Fruit fly (Drosophila melanogaster) whole organism, embryonic: Measurements from ENCODE around the gene RpL18.
A peak's percentile ranks its signal among the peaks of the same experiment; 100 is the strongest.

Source experiments
- C15 ChIP-seq: fragments of 200-800 bp; sonication (Bioruptor generic); IDR thresholded peaks from 3 replicates; pipeline ENCODE4 v1.3.6; 2022; ENCODE audit warnings: missing biosample characterization, missing genetic modification characterization
- CG10565 ChIP-seq: fragments of 200-800 bp; sonication (Bioruptor generic); optimal IDR thresholded peaks from 3 replicates; lab custom pipeline; 2016; ENCODE audit warnings: missing biosample characterization, mild to moderate bottlenecking, missing genetic modification characterization
- CG10654 ChIP-seq: fragments of 200-800 bp; sonication (Bioruptor generic); optimal IDR thresholded peaks from 2 replicates; lab custom pipeline; 2016; ENCODE audit warnings: missing biosample characterization, missing genetic modification characterization
- CG11085 ChIP-seq: fragments of 200-800 bp; sonication (Bioruptor generic); IDR thresholded peaks from 2 replicates; pipeline ENCODE4 v1.3.6; 2022; ENCODE audit warnings: missing biosample characterization, missing genetic modification characterization
- CG11398 ChIP-seq: fragments of 200-800 bp; sonication (Bioruptor generic); optimal IDR thresholded peaks from 2 replicates; lab custom pipeline; 2016; ENCODE audit warnings: missing biosample characterization, missing genetic modification characterization
- CG11695 ChIP-seq: fragments of 200-800 bp; sonication (Bioruptor generic); IDR thresholded peaks from 3 replicates; pipeline ENCODE4 v1.3.6; 2022; ENCODE audit warnings: missing biosample characterization, missing genetic modification characterization
- CG13624 ChIP-seq: fragments of 200-800 bp; sonication (Bioruptor generic); optimal IDR thresholded peaks from 2 replicates; lab custom pipeline; 2016; ENCODE audit warnings: missing biosample characterization, missing genetic modification characterization
- CG13775 ChIP-seq: fragments of 200-800 bp; sonication (Bioruptor generic); optimal IDR thresholded peaks from 3 replicates; lab custom pipeline; 2017; ENCODE audit warnings: missing biosample characterization, mild to moderate bottlenecking, missing genetic modification characterization
- CG15011 ChIP-seq: fragments of 200-800 bp; sonication (Bioruptor generic); optimal IDR thresholded peaks from 3 replicates; lab custom pipeline; 2018; ENCODE audit warnings: missing biosample characterization, mild to moderate bottlenecking, missing genetic modification characterization
- CG15514 ChIP-seq: fragments of 200-800 bp; sonication (Bioruptor generic); optimal IDR thresholded peaks from 3 replicates; lab custom pipeline; 2017; ENCODE audit warnings: missing biosample characterization, missing genetic modification characterization, mild to moderate bottlenecking, moderate library complexity, missing genetic modification reagents
- CG17568 ChIP-seq: fragments of 200-800 bp; sonication (Bioruptor generic); optimal IDR thresholded peaks from 2 replicates; lab custom pipeline; 2018; ENCODE audit warnings: missing biosample characterization, mild to moderate bottlenecking, missing genetic modification characterization, moderate library complexity
- CG2202 ChIP-seq: fragments of 200-800 bp; sonication (Bioruptor generic); optimal IDR thresholded peaks from 2 replicates; lab custom pipeline; 2018; ENCODE audit warnings: missing biosample characterization, mild to moderate bottlenecking, missing genetic modification characterization
- CG32767 ChIP-seq: fragments of 200-800 bp; sonication (Bioruptor generic); IDR thresholded peaks from 2 replicates; pipeline ENCODE4 v1.3.6; 2022; ENCODE audit warnings: missing biosample characterization, missing genetic modification characterization
- CG32772 ChIP-seq: fragments of 200-800 bp; sonication (Bioruptor generic); IDR thresholded peaks from 2 replicates; pipeline ENCODE4 v1.3.6; 2022; ENCODE audit warnings: missing biosample characterization, missing genetic modification characterization
- CG4328 ChIP-seq: fragments of 200-800 bp; sonication (Bioruptor generic); optimal IDR thresholded peaks from 3 replicates; lab custom pipeline; 2017; ENCODE audit warnings: missing biosample characterization, missing genetic modification reagents, missing genetic modification characterization
- CG4404 ChIP-seq: fragments of 200-800 bp; sonication (Bioruptor generic); IDR thresholded peaks from 2 replicates; pipeline ENCODE4 v1.3.6; 2022; ENCODE audit warnings: missing biosample characterization, missing genetic modification characterization
- CG4424 ChIP-seq: fragments of 200-800 bp; sonication (Bioruptor generic); optimal IDR thresholded peaks from 3 replicates; lab custom pipeline; 2016; ENCODE audit warnings: missing biosample characterization, missing genetic modification characterization
- CG5245 ChIP-seq: fragments of 200-800 bp; sonication (Bioruptor generic); optimal IDR thresholded peaks from 3 replicates; lab custom pipeline; 2016; ENCODE audit warnings: missing biosample characterization, missing genetic modification characterization
- CG6791 ChIP-seq: fragments of 200-800 bp; sonication (Bioruptor generic); IDR thresholded peaks from 3 replicates; pipeline ENCODE4 v1.3.6; 2022; ENCODE audit warnings: missing biosample characterization, missing genetic modification characterization; ENCODE audit not compliant: partially characterized antibody
- CG7372 ChIP-seq: fragments of 200-800 bp; sonication (Bioruptor generic); IDR thresholded peaks from 2 replicates; pipeline ENCODE4 v1.3.6; 2022; ENCODE audit warnings: missing biosample characterization, missing genetic modification characterization
- CG7786 ChIP-seq: fragments of 200-800 bp; sonication (Bioruptor generic); optimal IDR thresholded peaks from 2 replicates; lab custom pipeline; 2016; ENCODE audit warnings: missing biosample characterization, missing genetic modification characterization
- CG8089 ChIP-seq: fragments of 200-800 bp; sonication (Bioruptor generic); optimal IDR thresholded peaks from 3 replicates; lab custom pipeline; 2016; ENCODE audit warnings: missing biosample characterization, missing genetic modification characterization
- CG9876 ChIP-seq: fragments of 200-800 bp; sonication (Bioruptor generic); optimal IDR thresholded peaks from 2 replicates; lab custom pipeline; 2016; ENCODE audit warnings: missing biosample characterization, missing genetic modification characterization
- CkIIα-i1 ChIP-seq: fragments of 200-800 bp; sonication (Bioruptor generic); IDR thresholded peaks from 2 replicates; pipeline ENCODE4 v1.3.6; 2022; ENCODE audit warnings: missing biosample characterization, missing genetic modification characterization
- D19A ChIP-seq: fragments of 200-800 bp; optimal IDR thresholded peaks from 3 replicates; lab custom pipeline; 2019; ENCODE audit warnings: missing biosample characterization, mild to moderate bottlenecking, missing genetic modification characterization, moderate library complexity
- Dbx ChIP-seq: fragments of 200-800 bp; sonication (Bioruptor generic); IDR thresholded peaks from 3 replicates; pipeline ENCODE4 v1.3.6; 2022; ENCODE audit warnings: missing biosample characterization, missing genetic modification characterization
- Doc3 ChIP-seq: fragments of 200-800 bp; sonication (Bioruptor generic); IDR thresholded peaks from 3 replicates; pipeline ENCODE4 v1.3.6; 2022; ENCODE audit warnings: missing biosample characterization, missing genetic modification characterization; ENCODE audit not compliant: partially characterized antibody
- Ets97D ChIP-seq: fragments of 200-800 bp; sonication (Bioruptor generic); optimal IDR thresholded peaks from 3 replicates; lab custom pipeline; 2016; ENCODE audit warnings: missing biosample characterization, missing genetic modification characterization
- Fer2 ChIP-seq: fragments of 200-800 bp; sonication (Bioruptor generic); optimal IDR thresholded peaks from 2 replicates; lab custom pipeline; 2018; ENCODE audit warnings: missing biosample characterization, mild to moderate bottlenecking, missing genetic modification characterization, moderate library complexity
- H2.0 ChIP-seq: fragments of 200-800 bp; sonication (Bioruptor generic); IDR thresholded peaks from 2 replicates; pipeline ENCODE4 v1.3.6; 2022; ENCODE audit warnings: missing biosample characterization, missing genetic modification characterization
- HLH4C ChIP-seq: fragments of 200-800 bp; sonication (Bioruptor generic); IDR thresholded peaks from 3 replicates; pipeline ENCODE4 v1.3.6; 2022; ENCODE audit warnings: missing biosample characterization, missing genetic modification characterization; ENCODE audit not compliant: partially characterized antibody
- MESR4 ChIP-seq: fragments of 200-800 bp; sonication (Bioruptor generic); optimal IDR thresholded peaks from 2 replicates; lab custom pipeline; 2018; ENCODE audit warnings: missing biosample characterization, mild to moderate bottlenecking, missing genetic modification characterization, moderate library complexity
- PHDP ChIP-seq: fragments of 200-800 bp; sonication (Bioruptor generic); optimal IDR thresholded peaks from 3 replicates; lab custom pipeline; 2018; ENCODE audit warnings: missing biosample characterization, mild to moderate bottlenecking, missing genetic modification characterization, moderate library complexity
- ab ChIP-seq: fragments of 200-800 bp; sonication (Bioruptor generic); optimal IDR thresholded peaks from 2 replicates; lab custom pipeline; 2016; ENCODE audit warnings: missing biosample characterization, missing genetic modification characterization
- az2 ChIP-seq: fragments of 200-800 bp; sonication (Bioruptor generic); optimal IDR thresholded peaks from 3 replicates; lab custom pipeline; 2016; ENCODE audit warnings: missing biosample characterization, missing genetic modification characterization
- caup ChIP-seq: fragments of 200-800 bp; sonication (Bioruptor generic); optimal IDR thresholded peaks from 3 replicates; lab custom pipeline; 2017; ENCODE audit warnings: missing biosample characterization, mild to moderate bottlenecking, missing genetic modification characterization, moderate library complexity; ENCODE audit not compliant: severe bottlenecking
- chif ChIP-seq, 2 experiments: fragments of 200-800 bp; sonication (Bioruptor generic); optimal IDR thresholded peaks; 3 replicates each; lab custom pipeline; 2016; ENCODE audit warnings: missing biosample characterization in 2 of 2, missing genetic modification characterization in 2 of 2
- corto ChIP-seq: fragments of 200-800 bp; sonication (Bioruptor generic); optimal IDR thresholded peaks from 2 replicates; lab custom pipeline; 2016; ENCODE audit warnings: missing biosample characterization, mild to moderate bottlenecking, missing genetic modification characterization, moderate library complexity
- crol ChIP-seq: fragments of 200-800 bp; sonication (Bioruptor generic); IDR thresholded peaks from 2 replicates; pipeline ENCODE4 v1.3.6; 2022; ENCODE audit warnings: missing biosample characterization, missing genetic modification characterization
- da ChIP-seq: fragments of 200-800 bp; sonication (Bioruptor generic); optimal IDR thresholded peaks from 2 replicates; lab custom pipeline; 2016; ENCODE audit warnings: missing biosample characterization, missing genetic modification characterization
- en ChIP-seq: fragments of 200-800 bp; sonication (Bioruptor generic); optimal IDR thresholded peaks from 2 replicates; lab custom pipeline; 2016; ENCODE audit warnings: missing biosample characterization, missing genetic modification characterization
- eyg ChIP-seq: fragments of 200-800 bp; sonication (Bioruptor generic); optimal IDR thresholded peaks from 3 replicates; lab custom pipeline; 2016; ENCODE audit warnings: missing biosample characterization, missing genetic modification characterization
- fu2 ChIP-seq: fragments of 200-800 bp; sonication (Bioruptor generic); optimal IDR thresholded peaks from 2 replicates; lab custom pipeline; 2016; ENCODE audit warnings: missing biosample characterization, missing genetic modification characterization
- klu ChIP-seq: fragments of 200-800 bp; sonication (Bioruptor generic); IDR thresholded peaks from 2 replicates; pipeline ENCODE4 v1.3.6; 2022; ENCODE audit warnings: missing biosample characterization, missing genetic modification characterization
- oc ChIP-seq: fragments of 200-800 bp; sonication (Bioruptor generic); optimal IDR thresholded peaks from 2 replicates; lab custom pipeline; 2018; ENCODE audit warnings: missing biosample characterization, mild to moderate bottlenecking, missing genetic modification characterization, moderate library complexity
- pzg ChIP-seq: fragments of 200-800 bp; sonication (Bioruptor generic); optimal IDR thresholded peaks from 3 replicates; lab custom pipeline; 2018; ENCODE audit warnings: missing biosample characterization, mild to moderate bottlenecking, missing genetic modification characterization, moderate library complexity
- sna ChIP-seq: fragments of 200-800 bp; sonication (Bioruptor generic); IDR thresholded peaks from 2 replicates; pipeline ENCODE4 v1.3.6; 2022; ENCODE audit warnings: missing biosample characterization, missing genetic modification characterization; ENCODE audit not compliant: partially characterized antibody
- tin ChIP-seq: fragments of 200-800 bp; sonication (Bioruptor generic); optimal IDR thresholded peaks from 3 replicates; lab custom pipeline; 2016; ENCODE audit warnings: missing biosample characterization, missing genetic modification characterization
- tio ChIP-seq: fragments of 200-800 bp; sonication (Bioruptor generic); optimal IDR thresholded peaks from 2 replicates; lab custom pipeline; 2017; ENCODE audit warnings: missing biosample characterization, missing genetic modification characterization, inconsistent platforms
- tx ChIP-seq: fragments of 200-800 bp; sonication (Bioruptor generic); optimal IDR thresholded peaks from 2 replicates; lab custom pipeline; 2016; ENCODE audit warnings: missing biosample characterization, missing genetic modification characterization

The RpL18 gene

dm6 chr3L:7243775-7244438 is 2.8 kb upstream of the RpL18 start, which contains the start of the genes mRpL50 and mei-P22 (continued):
- TF ChIP-seq CG13624 (GFP tag; lab: Kevin White, UChicago) (peak; percentile 4), ab (GFP tag; lab: Kevin White, UChicago) (no peak), CG7786 (GFP tag; lab: Kevin White, UChicago) (no peak), CG32772 (GFP tag; lab: Robert Waterston, UW) (no peak), D19A (tag; lab: Kevin White, UChicago) (no peak), pzg (GFP tag; lab: Kevin White, UChicago) (peak; percentile 87), CG13775 (GFP tag; lab: Kevin White, UChicago) (no peak), chif (GFP tag; optimal IDR thresholded peaks at IDR 0.05; lab: Kevin White, UChicago) (peak in 1 of 2 experiments; percentile 23), CG6791 (GFP tag; lab: Robert Waterston, UW) (0 out of 3 replicates have a peak, but pooled peaks have one; percentile 38), en (GFP tag; lab: Kevin White, UChicago) (no peak), CG9876 (GFP tag; lab: Kevin White, UChicago) (no peak), CG4404 (GFP tag; lab: Robert Waterston, UW) (no peak), CG10654 (no peak), Dbx (GFP tag; lab: Robert Waterston, UW) (no peak), tin (GFP tag; lab: Kevin White, UChicago) (no peak), Doc3 (GFP tag; lab: Robert Waterston, UW) (no peak), CG4328 (GFP tag; lab: Kevin White, UChicago) (no peak), crol (GFP tag; lab: Robert Waterston, UW) (no peak), corto (GFP tag; lab: Kevin White, UChicago) (no peak), C15 (GFP tag; lab: Robert Waterston, UW) (no peak), CG11695 (GFP tag; lab: Robert Waterston, UW) (no peak), CG10565 (GFP tag; lab: Kevin White, UChicago) (no peak), az2 (GFP tag; lab: Kevin White, UChicago) (peak; percentile 17), PHDP (tag; lab: Kevin White, UChicago) (peak; percentile 13), oc (tag; lab: Kevin White, UChicago) (no peak), tio (GFP tag; lab: Kevin White, UChicago) (no peak), CG11085 (no peak), fu2 (GFP tag; lab: Kevin White, UChicago) (no peak), CG8089 (GFP tag; lab: Kevin White, UChicago) (no peak), CG17568 (GFP tag; lab: Kevin White, UChicago) (no peak), CG11398 (GFP tag; lab: Kevin White, UChicago) (no peak), CG4424 (GFP tag; lab: Kevin White, UChicago) (peak; percentile 25), CkIIα-i1 (GFP tag; lab: Robert Waterston, UW) (no peak), HLH4C (GFP tag; lab: Robert Waterston, UW) (no peak), CG15514 (GFP tag; lab: Kevin White, UChicago) (peak; percentile 50), klu (GFP tag; lab: Robert Waterston, UW) (no peak), CG15011 (no peak), da (GFP tag; lab: Kevin White, UChicago) (no peak), Ets97D (GFP tag; lab: Kevin White, UChicago) (peak; percentile 85), sna (no peak), CG7372 (no peak), Fer2 (tag; lab: Kevin White, UChicago) (no peak), CG32767 (no peak), caup (GFP tag; lab: Kevin White, UChicago) (no peak), CG2202 (tag; lab: Kevin White, UChicago) (no peak), eyg (no peak), CG5245 (GFP tag; lab: Kevin White, UChicago) (no peak), tx (no peak), MESR4 (GFP tag; lab: Kevin White, UChicago) (peak; percentile 61), H2.0 (GFP tag; lab: Robert Waterston, UW) (0 out of 2 replicates have a peak, but pooled peaks have one; percentile 13)
